Worm (Caenorhabditis elegans): ENCODE results near the gene Y57E12B.11.

Gene Y57E12B.11

DNA sequence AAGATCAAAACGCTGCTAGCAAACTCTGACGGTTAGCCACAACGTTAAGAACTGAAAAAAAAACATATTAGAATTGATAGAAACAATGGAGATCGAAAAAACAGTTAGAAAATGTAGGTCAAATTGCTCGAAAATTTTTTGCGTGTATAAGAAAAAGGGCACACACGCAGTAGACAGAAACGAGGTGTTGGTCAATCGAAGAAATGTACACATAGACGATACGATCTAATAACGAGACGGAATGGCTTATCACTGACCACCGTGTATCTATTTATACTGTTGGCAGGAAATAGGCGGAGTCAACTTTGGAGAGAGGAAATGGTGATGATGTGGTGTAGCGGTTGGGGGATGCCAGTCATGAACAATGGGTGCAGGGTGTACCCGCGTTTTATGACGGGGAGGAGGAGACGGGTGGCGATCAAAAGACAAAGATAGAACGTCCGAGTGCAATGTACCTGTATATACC, 49.5 kb downstream of the Y57E12B.11 start, which contains the start of gene odc-1:
TSS of gene odc-1 (minus strand) at position 51 of the 466 bp plus-strand sequence.
- TF ChIP-seq W03F9.2 (tag; optimal IDR thresholded peaks at IDR 0.05) (no peak), dao-5 (tag; optimal IDR thresholded peaks at IDR 0.05) (no peak), him-1 (tag; optimal IDR thresholded peaks at IDR 0.05) (no peak)

Data from whole organism, L4/young adult.